Fruit fly (Drosophila melanogaster) whole organism, embryonic: ENCODE data around the gene meep.

ENCODE experiments used
- Blimp-1 ChIP-seq: fragments of 200-800 bp; sonication (Bioruptor generic); optimal IDR thresholded peaks from 3 replicates; lab custom pipeline; 2018; ENCODE audit warnings: missing biosample characterization, missing genetic modification characterization, mild to moderate bottlenecking, moderate library complexity, missing genetic modification reagents
- CG10267 ChIP-seq: fragments of 200-800 bp; sonication (Bioruptor generic); optimal IDR thresholded peaks from 2 replicates; lab custom pipeline; 2018; ENCODE audit warnings: missing biosample characterization, mild to moderate bottlenecking, missing genetic modification characterization, moderate library complexity
- CG10543 ChIP-seq: fragments of 200-800 bp; sonication (Bioruptor generic); optimal IDR thresholded peaks from 3 replicates; lab custom pipeline; 2017; ENCODE audit warnings: missing biosample characterization, mild to moderate bottlenecking, missing genetic modification characterization, moderate library complexity
- CG11504 ChIP-seq: fragments of 200-800 bp; sonication (Bioruptor generic); optimal IDR thresholded peaks from 3 replicates; lab custom pipeline; 2019; ENCODE audit warnings: missing biosample characterization, mild to moderate bottlenecking, missing genetic modification characterization, moderate library complexity
- CG12219 ChIP-seq: fragments of 200-800 bp; sonication (Bioruptor generic); optimal IDR thresholded peaks from 3 replicates; lab custom pipeline; 2018; ENCODE audit warnings: missing biosample characterization, mild to moderate bottlenecking, missing genetic modification characterization
- CG12391 ChIP-seq: fragments of 200-800 bp; sonication (Bioruptor generic); optimal IDR thresholded peaks from 3 replicates; lab custom pipeline; 2018; ENCODE audit warnings: missing biosample characterization, mild to moderate bottlenecking, missing genetic modification characterization, moderate library complexity
- CG14667 ChIP-seq: fragments of 200-800 bp; sonication (Bioruptor generic); IDR thresholded peaks from 2 replicates; pipeline ENCODE4 v1.3.6; 2022; ENCODE audit warnings: missing biosample characterization, missing genetic modification characterization
- CG15073 ChIP-seq: fragments of 200-800 bp; sonication (Bioruptor generic); optimal IDR thresholded peaks from 2 replicates; lab custom pipeline; 2016; ENCODE audit warnings: missing biosample characterization, missing genetic modification characterization
- CG15696 ChIP-seq: fragments of 200-800 bp; sonication (Bioruptor generic); optimal IDR thresholded peaks from 2 replicates; lab custom pipeline; 2019; ENCODE audit warnings: missing biosample characterization, mild to moderate bottlenecking, missing genetic modification characterization, moderate library complexity
- CG17186 ChIP-seq: fragments of 200-800 bp; sonication (Bioruptor generic); optimal IDR thresholded peaks from 3 replicates; lab custom pipeline; 2017; ENCODE audit warnings: missing biosample characterization, missing genetic modification reagents, missing genetic modification characterization
- CG17361 ChIP-seq: fragments of 200-800 bp; sonication (Bioruptor generic); IDR thresholded peaks from 3 replicates; pipeline ENCODE4 v1.3.6; 2022; ENCODE audit warnings: missing biosample characterization, missing genetic modification characterization
- CG1832 ChIP-seq: fragments of 200-800 bp; sonication (Bioruptor generic); optimal IDR thresholded peaks from 2 replicates; lab custom pipeline; 2017; ENCODE audit warnings: missing biosample characterization, mild to moderate bottlenecking, missing genetic modification characterization, inconsistent platforms
- CG2199 ChIP-seq: fragments of 200-800 bp; sonication (Bioruptor generic); IDR thresholded peaks from 3 replicates; pipeline ENCODE4 v1.3.6; 2022; ENCODE audit warnings: missing biosample characterization, missing genetic modification characterization
- CG31365 ChIP-seq: fragments of 200-800 bp; sonication (Bioruptor generic); optimal IDR thresholded peaks from 2 replicates; lab custom pipeline; 2018; ENCODE audit warnings: missing biosample characterization, mild to moderate bottlenecking, missing genetic modification characterization
- CG3163 ChIP-seq: fragments of 200-800 bp; sonication (Bioruptor generic); optimal IDR thresholded peaks from 3 replicates; lab custom pipeline; 2016; ENCODE audit warnings: missing biosample characterization, missing genetic modification characterization
- CG4820 ChIP-seq: fragments of 200-800 bp; sonication (Bioruptor generic); optimal IDR thresholded peaks from 3 replicates; lab custom pipeline; 2016; ENCODE audit warnings: missing biosample characterization, missing genetic modification characterization
- CG6689 ChIP-seq: fragments of 200-800 bp; sonication (Bioruptor generic); IDR thresholded peaks from 2 replicates; pipeline ENCODE4 v1.3.6; 2022; ENCODE audit warnings: missing biosample characterization, missing genetic modification characterization
- CG8388 ChIP-seq: fragments of 200-800 bp; sonication (Bioruptor generic); optimal IDR thresholded peaks from 2 replicates; lab custom pipeline; 2019; ENCODE audit warnings: missing biosample characterization, mild to moderate bottlenecking, missing genetic modification characterization, moderate library complexity
- CTCF ChIP-seq: fragments of 200-800 bp; sonication (Bioruptor generic); optimal IDR thresholded peaks from 2 replicates; lab custom pipeline; 2017; ENCODE audit warnings: missing biosample characterization, mild to moderate bottlenecking, missing genetic modification characterization, moderate library complexity
- Dbx ChIP-seq: fragments of 200-800 bp; sonication (Bioruptor generic); IDR thresholded peaks from 3 replicates; pipeline ENCODE4 v1.3.6; 2022; ENCODE audit warnings: missing biosample characterization, missing genetic modification characterization
- Deaf1 ChIP-seq: fragments of 200-800 bp; optimal IDR thresholded peaks from 3 replicates; lab custom pipeline; 2019; ENCODE audit warnings: missing biosample characterization, mild to moderate bottlenecking, missing genetic modification characterization, moderate library complexity
- Doc2 ChIP-seq: fragments of 200-800 bp; sonication (Bioruptor generic); IDR thresholded peaks from 2 replicates; pipeline ENCODE4 v1.3.6; 2022; ENCODE audit warnings: missing biosample characterization, missing genetic modification characterization
- Dref ChIP-seq: fragments of 200-800 bp; sonication (Bioruptor generic); IDR thresholded peaks from 2 replicates; pipeline ENCODE4 v1.3.6; 2022; ENCODE audit warnings: missing biosample characterization, missing genetic modification characterization
- E2f1 ChIP-seq: fragments of 200-800 bp; sonication (Bioruptor generic); IDR thresholded peaks from 2 replicates; pipeline ENCODE4 v1.3.6; 2022; ENCODE audit warnings: missing biosample characterization, missing genetic modification characterization
- ERR ChIP-seq: fragments of 200-800 bp; sonication (Bioruptor generic); optimal IDR thresholded peaks from 2 replicates; lab custom pipeline; 2016; ENCODE audit warnings: missing biosample characterization, missing genetic modification characterization
- Hr78 ChIP-seq, 2 experiments: fragments of 200-800 bp in 1 of 2; fragments of >200 bp in 1 of 2; sonication (Bioruptor generic) in 1 of 2; optimal IDR thresholded peaks; 2 replicates each; lab custom pipeline; 2017 to 2019; ENCODE audit warnings: missing biosample characterization in 2 of 2, missing genetic modification characterization in 2 of 2, mild to moderate bottlenecking in 1 of 2, moderate library complexity in 1 of 2
- Hsf ChIP-seq: fragments of 200-800 bp; sonication (Bioruptor generic); optimal IDR thresholded peaks from 3 replicates; lab custom pipeline; 2016; ENCODE audit warnings: missing biosample characterization, missing genetic modification characterization
- MBD-R2 ChIP-seq: fragments of 200-800 bp; sonication (Bioruptor generic); IDR thresholded peaks from 2 replicates; pipeline ENCODE4 v1.3.6; 2022; ENCODE audit warnings: missing biosample characterization, missing genetic modification characterization
- NC2β ChIP-seq: fragments of 200-800 bp; sonication (Bioruptor generic); optimal IDR thresholded peaks from 2 replicates; lab custom pipeline; 2016; ENCODE audit warnings: missing biosample characterization, missing genetic modification characterization
- Oaz ChIP-seq: fragments of 200-800 bp; sonication (Bioruptor generic); IDR thresholded peaks from 2 replicates; pipeline ENCODE4 v1.3.6; 2022; ENCODE audit warnings: missing biosample characterization, missing genetic modification characterization
- Pdp1 ChIP-seq, 2 experiments: fragments of 200-800 bp; sonication (Bioruptor generic); optimal IDR thresholded peaks; 3 replicates each; lab custom pipeline; 2016; ENCODE audit warnings: missing biosample characterization in 2 of 2, missing genetic modification characterization in 2 of 2, mild to moderate bottlenecking in 1 of 2, moderate library complexity in 1 of 2
- Side ChIP-seq: fragments of 200-800 bp; sonication (Bioruptor generic); optimal IDR thresholded peaks from 2 replicates; lab custom pipeline; 2016; ENCODE audit warnings: missing biosample characterization, missing genetic modification characterization
- ash1 ChIP-seq: fragments of 200-800 bp; sonication (Bioruptor generic); optimal IDR thresholded peaks from 2 replicates; lab custom pipeline; 2018; ENCODE audit warnings: missing biosample characterization, mild to moderate bottlenecking, missing genetic modification characterization
- cwo ChIP-seq: fragments of 200-800 bp; sonication (Bioruptor generic); optimal IDR thresholded peaks from 3 replicates; lab custom pipeline; 2017; ENCODE audit warnings: missing biosample characterization, missing genetic modification characterization, mild to moderate bottlenecking, moderate library complexity, missing genetic modification reagents
- dmrt99B ChIP-seq: fragments of 200-800 bp; sonication (Bioruptor generic); optimal IDR thresholded peaks from 2 replicates; lab custom pipeline; 2018; ENCODE audit warnings: missing biosample characterization, mild to moderate bottlenecking, missing genetic modification characterization, moderate library complexity
- ems ChIP-seq: fragments of 200-800 bp; sonication (Bioruptor generic); optimal IDR thresholded peaks from 3 replicates; lab custom pipeline; 2016; ENCODE audit warnings: missing biosample characterization, missing genetic modification characterization
- eve ChIP-seq, 2 experiments: fragments of >200 bp; optimal IDR thresholded peaks; 2 replicates each; lab custom pipeline; 2017; ENCODE audit warnings: missing biosample characterization in 2 of 2, missing genetic modification characterization in 2 of 2
- grn ChIP-seq: fragments of 200-800 bp; sonication (Bioruptor generic); optimal IDR thresholded peaks from 3 replicates; lab custom pipeline; 2017; ENCODE audit warnings: missing biosample characterization, missing genetic modification characterization
- gsb ChIP-seq: fragments of 200-800 bp; sonication (Bioruptor generic); IDR thresholded peaks from 2 replicates; pipeline ENCODE4 v1.3.6; 2022; ENCODE audit warnings: missing biosample characterization, missing genetic modification characterization
- ham ChIP-seq: fragments of 200-800 bp; sonication (Bioruptor generic); IDR thresholded peaks from 2 replicates; pipeline ENCODE4 v1.3.6; 2022; ENCODE audit warnings: missing biosample characterization, missing genetic modification characterization
- her ChIP-seq: fragments of 200-800 bp; sonication (Bioruptor generic); optimal IDR thresholded peaks from 2 replicates; lab custom pipeline; 2016; ENCODE audit warnings: missing biosample characterization, missing genetic modification characterization
- maf-S ChIP-seq: fragments of 200-800 bp; sonication (Bioruptor generic); optimal IDR thresholded peaks from 2 replicates; lab custom pipeline; 2016; ENCODE audit warnings: missing biosample characterization, missing genetic modification characterization
- mam ChIP-seq: fragments of 200-800 bp; sonication (Bioruptor generic); optimal IDR thresholded peaks from 3 replicates; lab custom pipeline; 2016; ENCODE audit warnings: missing biosample characterization, missing genetic modification characterization
- psq ChIP-seq: fragments of 200-800 bp; sonication (Bioruptor generic); optimal IDR thresholded peaks from 2 replicates; lab custom pipeline; 2017; ENCODE audit warnings: missing biosample characterization, missing genetic modification characterization
- rib ChIP-seq: fragments of 200-800 bp; sonication (Bioruptor generic); IDR thresholded peaks from 2 replicates; pipeline ENCODE4 v1.3.6; 2022; ENCODE audit warnings: missing biosample characterization, missing genetic modification characterization
- sisA ChIP-seq: fragments of 200-800 bp; sonication (Bioruptor generic); IDR thresholded peaks from 2 replicates; pipeline ENCODE4 v1.3.6; 2022; ENCODE audit warnings: missing biosample characterization, missing genetic modification characterization
- slbo ChIP-seq: fragments of 200-800 bp; sonication (Bioruptor generic); IDR thresholded peaks from 2 replicates; pipeline ENCODE4 v1.3.6; 2022; ENCODE audit warnings: missing biosample characterization, missing genetic modification characterization
- ttk ChIP-seq: fragments of 200-800 bp; sonication (Bioruptor generic); IDR thresholded peaks from 2 replicates; pipeline ENCODE4 v2.1.2; 2022; ENCODE audit warnings: missing biosample characterization, missing genetic modification characterization
- vvl ChIP-seq: fragments of 200-800 bp; sonication (Bioruptor generic); IDR thresholded peaks from 2 replicates; pipeline ENCODE4 v1.3.6; 2022; ENCODE audit warnings: missing biosample characterization, missing genetic modification characterization
- z ChIP-seq: fragments of 200-800 bp; sonication (Bioruptor generic); IDR thresholded peaks from 3 replicates; pipeline ENCODE4 v1.3.6; 2022; ENCODE audit warnings: missing biosample characterization, missing genetic modification characterization

The meep gene

DNA sequence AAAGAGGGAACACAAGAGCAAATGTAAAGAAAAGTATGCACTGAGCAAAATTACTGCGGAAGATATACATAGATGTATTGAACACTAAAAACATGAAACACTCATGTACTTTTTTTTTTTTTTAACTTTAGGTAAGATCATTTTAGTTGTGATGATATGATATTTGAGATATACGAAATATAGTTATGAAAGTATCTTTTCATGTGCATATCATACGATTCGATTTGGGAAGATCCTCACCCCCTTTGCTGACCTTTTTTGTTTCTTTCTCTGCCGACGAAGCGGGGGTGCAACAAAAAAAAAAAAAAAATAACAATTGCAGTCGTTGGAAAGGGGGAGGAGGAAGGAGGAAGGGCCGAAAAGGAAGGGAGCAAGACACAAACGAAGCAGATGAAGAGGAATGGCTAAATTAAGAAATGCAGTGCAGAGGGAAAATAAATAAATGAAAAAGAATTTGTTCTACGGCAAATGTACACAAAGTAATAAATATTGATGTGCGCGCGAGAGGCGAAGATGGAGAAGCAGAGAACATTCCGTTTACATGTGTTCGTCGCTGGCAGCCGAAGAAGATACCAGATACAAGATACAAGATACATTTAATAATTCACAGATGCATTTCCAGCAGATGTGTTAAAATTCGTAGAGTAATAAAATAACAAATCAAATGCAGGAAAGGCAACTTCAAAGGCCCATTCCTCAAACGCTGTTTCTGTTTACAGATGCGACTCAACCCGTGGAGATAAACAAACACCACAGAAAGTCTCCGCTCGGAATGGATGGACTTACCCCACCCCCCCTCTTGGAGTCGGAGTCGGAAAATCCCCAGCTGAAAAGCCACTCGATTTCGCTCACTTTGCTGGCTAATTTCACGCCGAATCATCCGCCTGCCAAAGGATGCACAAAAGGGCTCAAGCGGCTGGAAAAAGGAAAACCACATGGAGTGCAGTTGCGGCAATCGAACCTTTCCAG is 35.6 kb downstream of the meep start (continued):
- TF ChIP-seq CG1832 (no peak), Hsf (GFP tag; lab: Kevin White, UChicago) (no peak), CG4820 (GFP tag; lab: Kevin White, UChicago) (peak; percentile 37), gsb (no peak), Hr78 (GFP tag; optimal IDR thresholded peaks at IDR 0.05; lab: Kevin White, UChicago) (peak in 1 of 2 experiments; percentile 7), Blimp-1 (GFP tag; lab: Kevin White, UChicago) (peak; percentile 48), CG17186 (GFP tag; lab: Kevin White, UChicago) (no peak), CG12391 (tag; lab: Kevin White, UChicago) (peak; percentile 52), sisA (GFP tag; lab: Robert Waterston, UW) (peak; percentile 45; the same call in 1 of the 2 replicates), slbo (no peak), maf-S (GFP tag; lab: Kevin White, UChicago) (no peak), z (GFP tag; lab: Robert Waterston, UW) (peak; percentile 70; the same call in 2 of the 3 replicates), dmrt99B (tag; lab: Kevin White, UChicago) (no peak), rib (GFP tag; lab: Robert Waterston, UW) (no peak), CG3163 (GFP tag; lab: Kevin White, UChicago) (no peak), CG10543 (GFP tag; lab: Kevin White, UChicago) (no peak), CG14667 (GFP tag; lab: Robert Waterston, UW) (peak; percentile 36; the same call in 1 of the 2 replicates), CG8388 (GFP tag; lab: Kevin White, UChicago) (peak; percentile 38), ttk (GFP tag; lab: Robert Waterston, UW) (peak; percentile 19; the same call in 1 of the 2 replicates), Deaf1 (tag; lab: Kevin White, UChicago) (no peak), ERR (GFP tag; lab: Kevin White, UChicago) (no peak), cwo (GFP tag; lab: Kevin White, UChicago) (no peak), E2f1 (GFP tag; lab: Robert Waterston, UW) (peak; percentile 55), CG11504 (tag; lab: Kevin White, UChicago) (peak; percentile 33), eve (GFP tag; optimal IDR thresholded peaks at IDR 0.05; lab: Kevin White, UChicago) (no peak), CG15696 (peak; percentile 46), MBD-R2 (GFP tag; lab: Robert Waterston, UW) (no peak), CTCF (GFP tag; lab: Kevin White, UChicago) (no peak), psq (GFP tag; lab: Kevin White, UChicago) (peak; percentile 64), CG6689 (peak; percentile 33), ham (GFP tag; lab: Robert Waterston, UW) (no peak), Dref (GFP tag; lab: Robert Waterston, UW) (no peak), CG15073 (GFP tag; lab: Kevin White, UChicago) (no peak), Oaz (GFP tag; lab: Robert Waterston, UW) (no peak), vvl (GFP tag; lab: Robert Waterston, UW) (peak; percentile 42; the same call in 1 of the 2 replicates), ash1 (GFP tag; lab: Kevin White, UChicago) (no peak), CG12219 (GFP tag; lab: Kevin White, UChicago) (no peak), Dbx (GFP tag; lab: Robert Waterston, UW) (no peak), ems (no peak), grn (no peak), Side (GFP tag; lab: Kevin White, UChicago) (no peak), her (no peak), NC2β (GFP tag; lab: Kevin White, UChicago) (no peak), Doc2 (GFP tag; lab: Robert Waterston, UW) (no peak), Pdp1 (GFP tag; optimal IDR thresholded peaks at IDR 0.05; lab: Kevin White, UChicago) (peak; percentile 9 to 24), CG17361 (GFP tag; lab: Robert Waterston, UW) (no peak), mam (GFP tag; lab: Kevin White, UChicago) (peak; percentile 25), CG2199 (GFP tag; lab: Robert Waterston, UW) (peak; percentile 14; the same call in 1 of the 3 replicates), CG10267 (peak; percentile 17), CG31365 (no peak)
